Worm (Caenorhabditis elegans) whole organism, late embryonic: ENCODE results near the gene vha-12.

ENCODE experiments used
- C08G9.2 ChIP-seq: sonication (generic microtip); optimal IDR thresholded peaks from 2 replicates; lab custom pipeline; 2016; ENCODE audit warnings: mild to moderate bottlenecking, missing genetic modification characterization, moderate library complexity, missing compliant biosample characterization
- C38D4.7 ChIP-seq: fragments of 200-800 bp; sonication (Bioruptor generic); optimal IDR thresholded peaks from 2 replicates; lab custom pipeline; 2018; ENCODE audit warnings: mild to moderate bottlenecking, missing genetic modification characterization, moderate library complexity, missing compliant biosample characterization
- F13H6.1 ChIP-seq: sonication (generic microtip); optimal IDR thresholded peaks from 2 replicates; lab custom pipeline; 2016; ENCODE audit warnings: missing genetic modification characterization, missing compliant biosample characterization
- K02D7.2 ChIP-seq: sonication (generic microtip); optimal IDR thresholded peaks from 2 replicates; lab custom pipeline; 2017; ENCODE audit warnings: mild to moderate bottlenecking, missing genetic modification characterization, missing compliant biosample characterization
- K09A11.1 ChIP-seq: sonication (generic microtip); optimal IDR thresholded peaks from 2 replicates; lab custom pipeline; 2017; ENCODE audit warnings: antibody characterized with exemption, mild to moderate bottlenecking, missing genetic modification characterization, missing compliant biosample characterization; ENCODE audit not compliant: insufficient read depth
- T23F11.4 ChIP-seq: fragments of 200-800 bp; sonication (Bioruptor generic); optimal IDR thresholded peaks from 2 replicates; lab custom pipeline; 2018; ENCODE audit warnings: mild to moderate bottlenecking, missing genetic modification characterization, missing compliant biosample characterization
- ama-1 ChIP-seq: fragments of 150-350 bp; optimal IDR thresholded peaks from 2 replicates; lab custom pipeline; 2014
- ceh-14 ChIP-seq: sonication (generic microtip); optimal IDR thresholded peaks from 2 replicates; lab custom pipeline; 2016; ENCODE audit warnings: missing genotype, missing genetic modification characterization, missing compliant biosample characterization
- ceh-18 ChIP-seq: sonication (generic microtip); optimal IDR thresholded peaks from 2 replicates; lab custom pipeline; 2016; ENCODE audit warnings: missing genetic modification characterization, missing compliant biosample characterization
- ceh-22 ChIP-seq: sonication (generic microtip); optimal IDR thresholded peaks from 2 replicates; lab custom pipeline; 2017; ENCODE audit warnings: missing biosample characterization, missing genetic modification characterization
- ceh-24 ChIP-seq: sonication (generic microtip); optimal IDR thresholded peaks from 2 replicates; lab custom pipeline; 2016; ENCODE audit warnings: mild to moderate bottlenecking, missing genetic modification characterization, missing compliant biosample characterization
- ceh-30 ChIP-seq: fragments of 150-350 bp; optimal IDR thresholded peaks from 2 replicates; lab custom pipeline; 2014; ENCODE audit warnings: missing biosample characterization, missing genetic modification characterization
- ceh-31 ChIP-seq: sonication (generic microtip); optimal IDR thresholded peaks from 2 replicates; lab custom pipeline; 2016; ENCODE audit warnings: missing genetic modification characterization, missing compliant biosample characterization
- ceh-48 ChIP-seq: sonication (generic microtip); optimal IDR thresholded peaks from 2 replicates; lab custom pipeline; 2016; ENCODE audit warnings: missing genetic modification characterization, inconsistent platforms, missing compliant biosample characterization
- dmd-4 ChIP-seq: sonication (generic microtip); optimal IDR thresholded peaks from 2 replicates; lab custom pipeline; 2016; ENCODE audit warnings: borderline replicate concordance, missing genetic modification characterization, missing compliant biosample characterization
- dve-1 ChIP-seq: sonication (generic microtip); optimal IDR thresholded peaks from 2 replicates; lab custom pipeline; 2017; ENCODE audit warnings: antibody characterized with exemption, mild to moderate bottlenecking, missing genetic modification characterization, missing compliant biosample characterization
- elt-2 ChIP-seq: sonication (generic microtip); optimal IDR thresholded peaks from 2 replicates; lab custom pipeline; 2016; ENCODE audit warnings: missing genetic modification reagents, missing genetic modification characterization, missing compliant biosample characterization
- elt-4 ChIP-seq: sonication (generic microtip); optimal IDR thresholded peaks from 2 replicates; lab custom pipeline; 2016; ENCODE audit warnings: missing genetic modification characterization, missing compliant biosample characterization
- eyg-1 ChIP-seq: sonication (generic microtip); optimal IDR thresholded peaks from 2 replicates; lab custom pipeline; 2016; ENCODE audit warnings: missing genotype, missing genetic modification characterization, missing compliant biosample characterization
- fax-1 ChIP-seq: sonication (generic microtip); optimal IDR thresholded peaks from 2 replicates; lab custom pipeline; 2016; ENCODE audit warnings: missing genotype, missing genetic modification characterization, missing compliant biosample characterization
- gmeb-2 ChIP-seq: sonication (generic microtip); optimal IDR thresholded peaks from 2 replicates; lab custom pipeline; 2016; ENCODE audit warnings: missing genetic modification characterization, inconsistent platforms, missing compliant biosample characterization
- hlh-13 ChIP-seq: fragments of 200-800 bp; sonication (Bioruptor generic); optimal IDR thresholded peaks from 2 replicates; lab custom pipeline; 2018; ENCODE audit warnings: mild to moderate bottlenecking, missing genetic modification characterization, missing compliant biosample characterization
- hlh-8 ChIP-seq: sonication (generic microtip); optimal IDR thresholded peaks from 2 replicates; lab custom pipeline; 2016; ENCODE audit warnings: missing genotype, missing genetic modification characterization, missing compliant biosample characterization
- lim-6 ChIP-seq: sonication (generic microtip); optimal IDR thresholded peaks from 2 replicates; lab custom pipeline; 2016; ENCODE audit warnings: missing genetic modification characterization, missing compliant biosample characterization
- lin-11 ChIP-seq: fragments of 200-800 bp; sonication (Bioruptor generic); optimal IDR thresholded peaks from 2 replicates; lab custom pipeline; 2018; ENCODE audit warnings: mild to moderate bottlenecking, missing genetic modification characterization, missing compliant biosample characterization
- madf-2 ChIP-seq: sonication (generic microtip); optimal IDR thresholded peaks from 2 replicates; lab custom pipeline; 2017; ENCODE audit warnings: missing genetic modification characterization, missing compliant biosample characterization
- nfya-1 ChIP-seq: sonication (generic microtip); optimal IDR thresholded peaks from 2 replicates; lab custom pipeline; 2017; ENCODE audit warnings: missing genetic modification characterization, mild to moderate bottlenecking, missing compliant biosample characterization, antibody characterized with exemption, moderate library complexity
- nhr-11 ChIP-seq: fragments of 150-350 bp; optimal IDR thresholded peaks from 2 replicates; lab custom pipeline; 2014; ENCODE audit warnings: missing biosample characterization, missing genetic modification characterization
- pag-3 ChIP-seq: sonication (generic microtip); optimal IDR thresholded peaks from 2 replicates; lab custom pipeline; 2016; ENCODE audit warnings: missing compliant biosample characterization, missing genetic modification characterization, borderline replicate concordance
- pha-2 ChIP-seq: sonication (generic microtip); optimal IDR thresholded peaks from 2 replicates; lab custom pipeline; 2017; ENCODE audit warnings: mild to moderate bottlenecking, missing genetic modification characterization, missing compliant biosample characterization
- pha-4 ChIP-seq: fragments of 150-350 bp; optimal IDR thresholded peaks from 2 replicates; lab custom pipeline; 2018; ENCODE audit warnings: missing biosample characterization, missing genetic modification reagents, missing genetic modification characterization
- pqm-1 ChIP-seq: sonication (generic microtip); optimal IDR thresholded peaks from 2 replicates; lab custom pipeline; 2016; ENCODE audit warnings: missing genetic modification characterization, missing compliant biosample characterization
- pros-1 ChIP-seq: fragments of 150-350 bp; optimal IDR thresholded peaks from 2 replicates; lab custom pipeline; 2014; ENCODE audit warnings: missing biosample characterization, missing genetic modification reagents, missing genetic modification characterization
- sdc-2 ChIP-seq: sonication (generic microtip); optimal IDR thresholded peaks from 2 replicates; lab custom pipeline; 2016; ENCODE audit warnings: missing genotype, missing genetic modification characterization, missing compliant biosample characterization
- sox-2 ChIP-seq: fragments of 200-800 bp; sonication (Bioruptor generic); IDR thresholded peaks from 2 replicates; pipeline ENCODE4 v1.3.6; 2022; ENCODE audit warnings: missing genetic modification reagents, missing genetic modification characterization, missing compliant biosample characterization
- sox-4 ChIP-seq: sonication (generic microtip); optimal IDR thresholded peaks from 2 replicates; lab custom pipeline; 2017; ENCODE audit warnings: mild to moderate bottlenecking, missing genetic modification characterization, inconsistent platforms, missing compliant biosample characterization
- syd-9 ChIP-seq: sonication (generic microtip); optimal IDR thresholded peaks from 2 replicates; lab custom pipeline; 2016; ENCODE audit warnings: mild to moderate bottlenecking, missing genetic modification characterization, moderate library complexity, missing compliant biosample characterization
- ttx-3 ChIP-seq: sonication (generic microtip); optimal IDR thresholded peaks from 2 replicates; lab custom pipeline; 2016; ENCODE audit warnings: missing genetic modification reagents, missing genetic modification characterization, missing compliant biosample characterization
- unc-3 ChIP-seq, 2 experiments: fragments of 200-800 bp in 1 of 2; sonication (Bioruptor generic) in 1 of 2; sonication (generic microtip) in 1 of 2; conservative IDR thresholded peaks in 1 of 2; optimal IDR thresholded peaks in 1 of 2; 2 replicates each; pipeline versions ENCODE4 v1.3.6 to Lab custom; 2016 to 2022; ENCODE audit warnings: missing compliant biosample characterization in 2 of 2, missing genetic modification characterization in 2 of 2, missing genetic modification reagents in 1 of 2
- unc-42 ChIP-seq: sonication (generic microtip); optimal IDR thresholded peaks from 2 replicates; lab custom pipeline; 2016; ENCODE audit warnings: missing genotype, missing genetic modification characterization, missing compliant biosample characterization
- zip-5 ChIP-seq: sonication (generic microtip); optimal IDR thresholded peaks from 2 replicates; lab custom pipeline; 2016; ENCODE audit warnings: missing genetic modification characterization, missing compliant biosample characterization
- ztf-16 ChIP-seq: sonication (generic microtip); optimal IDR thresholded peaks from 2 replicates; lab custom pipeline; 2017; ENCODE audit warnings: missing genetic modification characterization, missing compliant biosample characterization

The vha-12 gene

DNA sequence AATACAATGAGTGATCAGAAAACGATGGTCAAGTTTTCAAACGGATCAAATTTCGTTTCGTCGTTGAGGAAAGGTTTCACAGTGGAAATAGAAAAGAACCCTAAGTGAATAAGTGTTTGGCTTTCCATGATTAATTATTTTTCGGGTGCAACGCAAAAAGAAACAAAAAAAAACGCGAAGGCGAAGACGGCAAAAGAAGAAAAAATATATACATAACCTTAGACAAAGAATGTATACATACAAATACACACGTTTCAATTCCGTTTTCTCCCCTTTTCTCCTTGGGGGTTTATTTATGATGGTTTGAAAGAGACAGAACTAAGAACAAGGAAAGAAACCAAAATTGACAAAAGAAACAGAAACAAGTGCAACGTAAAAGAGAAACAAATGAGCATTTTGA, 29.0 kb upstream of the vha-12 start:
- no peak for TF ChIP-seq dve-1 (tag; lab: Kevin White, UChicago)
- no peak for TF ChIP-seq nfya-1
- TF ChIP-seq ceh-30 (tag; lab: Kevin White, UChicago), result no peak
- no peak for TF ChIP-seq pha-4 (tag; lab: Kevin White, UChicago)
- TF ChIP-seq unc-42 (tag; lab: Kevin White, UChicago), result no peak
- no peak for TF ChIP-seq zip-5 (tag; lab: Kevin White, UChicago)
- no peak for TF ChIP-seq C38D4.7 (GFP tag; lab: Kevin White, UChicago)
- TF ChIP-seq pha-2, result no peak
- TF ChIP-seq, all 69 proteins: peak for 0

DNA sequence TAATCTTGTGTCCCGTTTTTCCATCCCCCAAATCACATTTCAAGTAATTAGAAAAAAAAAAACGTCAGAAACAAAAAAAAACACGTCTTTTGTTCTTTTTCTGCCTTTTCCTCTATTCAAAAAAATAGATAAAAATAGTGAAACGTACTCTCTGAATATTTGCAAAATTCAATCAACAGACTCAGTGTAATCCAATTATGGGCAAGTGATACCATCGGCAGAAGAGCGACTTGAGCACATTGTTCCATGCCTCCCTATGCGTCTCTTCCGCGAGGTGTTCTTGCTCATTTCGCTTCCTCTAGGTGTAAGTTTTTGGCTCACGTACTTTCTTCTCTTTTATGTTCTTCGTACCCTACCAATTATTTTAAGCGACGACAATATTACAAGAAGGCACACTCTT, 27.5 kb upstream of the vha-12 start, which contains the start of gene ZK470.1:
ZK470.1 (plus strand) TSS at position 301 of the 400 bp plus-strand sequence.
- TF ChIP-seq nfya-1 (no peak), unc-42 (tag; lab: Kevin White, UChicago) (peak; percentile 40), dve-1 (tag; lab: Kevin White, UChicago) (no peak)

DNA sequence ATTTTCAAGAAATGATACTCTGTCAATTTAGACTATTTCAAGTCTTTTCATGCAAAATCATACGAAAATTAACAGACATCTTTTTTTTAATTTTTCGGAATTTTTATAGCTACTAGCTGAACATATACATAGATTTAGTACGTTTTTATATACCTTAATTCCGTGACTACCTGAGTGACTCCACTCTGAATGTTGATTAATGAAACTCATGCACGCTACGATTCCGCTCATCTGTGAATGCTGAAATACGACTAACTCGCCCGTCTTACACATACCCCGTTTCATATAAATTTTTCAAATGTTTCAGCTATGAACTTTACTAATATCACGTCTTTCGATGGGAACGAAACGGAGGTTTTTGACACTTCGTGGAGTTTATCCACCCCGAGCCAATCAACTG, 23.7 kb upstream of the vha-12 start, which contains the start of gene ZK470.14:
ZK470.14 (plus strand) TSS at position 301 of the 400 bp plus-strand sequence.
- TF ChIP-seq hlh-13 (no peak), nhr-11 (tag; lab: Kevin White, UChicago) (no peak), K09A11.1 (tag; lab: Kevin White, UChicago) (no peak), hlh-8 (tag; lab: Kevin White, UChicago) (no peak), ceh-14 (tag; lab: Kevin White, UChicago) (no peak), ceh-48 (tag; lab: Kevin White, UChicago) (no peak), elt-4 (tag; lab: Kevin White, UChicago) (no peak), madf-2 (tag; lab: Kevin White, UChicago) (no peak), eyg-1 (tag; lab: Kevin White, UChicago) (no peak), pha-2 (no peak), gmeb-2 (tag; lab: Kevin White, UChicago) (no peak), nfya-1 (no peak), pag-3 (tag; lab: Kevin White, UChicago) (no peak), syd-9 (no peak), K02D7.2 (no peak), sox-4 (tag; lab: Kevin White, UChicago) (no peak), unc-3 (GFP tag; conservative IDR thresholded peaks at IDR 0.05; lab: Robert Waterston, UW) (no peak), unc-3 (tag; optimal IDR thresholded peaks at IDR 0.05; lab: Kevin White, UChicago) (no peak)

DNA sequence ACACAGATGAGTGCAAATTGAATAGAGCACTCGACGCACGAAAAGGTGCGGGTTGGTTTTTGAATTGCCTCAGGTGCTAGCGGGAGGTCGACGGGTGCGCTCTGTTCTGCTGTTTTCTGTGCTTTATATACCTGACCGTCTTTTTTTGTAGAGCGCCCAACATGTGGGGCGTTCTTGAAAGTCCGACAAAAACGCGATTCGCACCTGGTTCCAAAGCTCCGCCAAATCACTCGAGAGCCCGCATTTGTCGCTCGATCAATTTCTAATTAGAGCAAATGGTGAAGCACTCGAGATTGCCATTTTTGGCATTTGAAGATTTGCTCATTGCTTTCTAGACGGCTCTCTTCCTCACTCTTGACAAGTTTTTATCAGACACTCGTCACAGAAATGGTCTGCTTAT, 13.5 kb upstream of the vha-12 start, which contains the start of gene ZK470.6:
ZK470.6 (minus strand) TSS at position 101 of the 400 bp plus-strand sequence.
- no peak for TF ChIP-seq nhr-11 (tag; lab: Kevin White, UChicago)
- no peak for TF ChIP-seq hlh-13
- TF ChIP-seq ceh-31 (tag; lab: Kevin White, UChicago), result no peak
- TF ChIP-seq ztf-16 (tag; lab: Kevin White, UChicago), result no peak
- TF ChIP-seq dmd-4 (tag; lab: Kevin White, UChicago), result no peak
- TF ChIP-seq ama-1 (lab: Kevin White, UChicago), result no peak
- TF ChIP-seq lin-11, result no peak
- no peak for TF ChIP-seq F13H6.1 (tag; lab: Kevin White, UChicago)
- TF ChIP-seq, all 69 proteins: peak for 0

DNA sequence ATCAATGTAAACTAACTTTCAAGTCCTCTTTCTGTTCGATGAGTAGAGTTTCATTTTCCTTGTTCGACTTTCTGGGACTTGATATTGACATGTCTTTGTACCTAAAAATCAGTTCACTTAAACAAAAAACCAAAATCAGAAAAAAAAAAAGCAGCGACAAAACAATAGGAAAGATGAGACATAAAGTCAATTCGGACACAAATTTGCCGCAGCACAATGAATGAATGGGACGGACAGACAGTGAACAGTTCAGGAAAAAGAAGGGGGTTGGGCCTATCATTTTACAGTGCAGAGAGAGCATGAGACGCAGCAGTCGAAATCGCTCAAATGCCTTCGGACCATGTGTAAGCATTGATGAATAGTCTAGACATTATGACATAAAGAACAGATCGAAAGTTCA, 4.2 kb upstream of the vha-12 start, which contains the start of gene mrp-6:
mrp-6 (minus strand) TSS at position 101 of the 400 bp plus-strand sequence.
- TF ChIP-seq pqm-1 (no peak), ama-1 (lab: Kevin White, UChicago) (no peak), lim-6 (tag; lab: Kevin White, UChicago) (no peak), dve-1 (tag; lab: Kevin White, UChicago) (no peak), elt-2 (tag; lab: Kevin White, UChicago) (no peak), fax-1 (no peak), ceh-22 (tag; lab: Kevin White, UChicago) (no peak), ztf-16 (tag; lab: Kevin White, UChicago) (no peak), lin-11 (no peak), ceh-18 (tag; lab: Kevin White, UChicago) (no peak), sdc-2 (tag; lab: Kevin White, UChicago) (no peak), sox-2 (no peak), C08G9.2 (tag; lab: Kevin White, UChicago) (no peak), hlh-13 (no peak), zip-5 (tag; lab: Kevin White, UChicago) (no peak), nfya-1 (no peak), T23F11.4 (GFP tag; lab: Kevin White, UChicago) (no peak), pros-1 (no peak), ceh-24 (tag; lab: Kevin White, UChicago) (no peak), ttx-3 (tag; lab: Kevin White, UChicago) (no peak)
